Fruit fly (Drosophila melanogaster) whole organism, embryonic: ENCODE results near the gene SMC6.

ENCODE experiments used
- ATbp ChIP-seq: fragments of 200-800 bp; sonication (Bioruptor generic); optimal IDR thresholded peaks from 2 replicates; lab custom pipeline; 2017; ENCODE audit warnings: missing biosample characterization, mild to moderate bottlenecking, missing genetic modification characterization, missing genetic modification reagents
- Antp ChIP-seq: fragments of 200-800 bp; sonication (Bioruptor generic); optimal IDR thresholded peaks from 3 replicates; lab custom pipeline; 2016; ENCODE audit warnings: missing biosample characterization, missing genetic modification characterization
- Bdp1 ChIP-seq: fragments of 200-800 bp; sonication (Bioruptor generic); optimal IDR thresholded peaks from 3 replicates; lab custom pipeline; 2016; ENCODE audit warnings: missing biosample characterization, missing genetic modification characterization
- Bgb ChIP-seq: fragments of 200-800 bp; sonication (Bioruptor generic); IDR thresholded peaks from 2 replicates; pipeline ENCODE4 v1.3.6; 2022; ENCODE audit warnings: missing biosample characterization, missing genetic modification characterization; ENCODE audit not compliant: partially characterized antibody
- Blimp-1 ChIP-seq: fragments of 200-800 bp; sonication (Bioruptor generic); optimal IDR thresholded peaks from 3 replicates; lab custom pipeline; 2018; ENCODE audit warnings: missing biosample characterization, missing genetic modification characterization, mild to moderate bottlenecking, moderate library complexity, missing genetic modification reagents
- BtbVII ChIP-seq: fragments of 200-800 bp; sonication (Bioruptor generic); optimal IDR thresholded peaks from 3 replicates; lab custom pipeline; 2017; ENCODE audit warnings: missing biosample characterization, mild to moderate bottlenecking, missing genetic modification characterization
- CG10431 ChIP-seq: fragments of 200-800 bp; sonication (Bioruptor generic); optimal IDR thresholded peaks from 3 replicates; lab custom pipeline; 2018; ENCODE audit warnings: missing biosample characterization, mild to moderate bottlenecking, missing genetic modification characterization
- CG11696 ChIP-seq: fragments of 200-800 bp; sonication (Bioruptor generic); IDR thresholded peaks from 2 replicates; pipeline ENCODE4 v1.3.6; 2022; ENCODE audit warnings: missing biosample characterization, missing genetic modification characterization
- CG12219 ChIP-seq: fragments of 200-800 bp; sonication (Bioruptor generic); optimal IDR thresholded peaks from 3 replicates; lab custom pipeline; 2018; ENCODE audit warnings: missing biosample characterization, mild to moderate bottlenecking, missing genetic modification characterization
- CG13287 ChIP-seq: fragments of 200-800 bp; sonication (Bioruptor generic); IDR thresholded peaks from 2 replicates; pipeline ENCODE4 v1.3.6; 2022; ENCODE audit warnings: missing biosample characterization, missing genetic modification characterization; ENCODE audit not compliant: partially characterized antibody
- CG15011 ChIP-seq: fragments of 200-800 bp; sonication (Bioruptor generic); optimal IDR thresholded peaks from 3 replicates; lab custom pipeline; 2018; ENCODE audit warnings: missing biosample characterization, mild to moderate bottlenecking, missing genetic modification characterization
- CG1529 ChIP-seq: fragments of 200-800 bp; sonication (Bioruptor generic); optimal IDR thresholded peaks from 3 replicates; lab custom pipeline; 2018; ENCODE audit warnings: missing biosample characterization, missing genetic modification characterization
- CG16813 ChIP-seq: fragments of 200-800 bp; sonication (Bioruptor generic); IDR thresholded peaks from 3 replicates; pipeline ENCODE4 v1.3.6; 2022; ENCODE audit warnings: missing biosample characterization, missing genetic modification characterization; ENCODE audit not compliant: partially characterized antibody
- CG18476 ChIP-seq: fragments of 200-800 bp; sonication (Bioruptor generic); optimal IDR thresholded peaks from 2 replicates; lab custom pipeline; 2016; ENCODE audit warnings: missing biosample characterization, mild to moderate bottlenecking, missing genetic modification characterization
- CG2129 ChIP-seq: fragments of 200-800 bp; sonication (Bioruptor generic); IDR thresholded peaks from 2 replicates; pipeline ENCODE4 v1.3.6; 2022; ENCODE audit warnings: missing biosample characterization, missing genetic modification characterization; ENCODE audit not compliant: partially characterized antibody
- CG34422 ChIP-seq: fragments of 200-800 bp; sonication (Bioruptor generic); IDR thresholded peaks from 3 replicates; pipeline ENCODE4 v1.3.6; 2022; ENCODE audit warnings: missing biosample characterization, missing genetic modification characterization
- CG3847 ChIP-seq: fragments of 200-800 bp; sonication (Bioruptor generic); IDR thresholded peaks from 2 replicates; pipeline ENCODE4 v1.3.6; 2022; ENCODE audit warnings: missing biosample characterization, missing genetic modification characterization
- CG6689 ChIP-seq: fragments of 200-800 bp; sonication (Bioruptor generic); IDR thresholded peaks from 2 replicates; pipeline ENCODE4 v1.3.6; 2022; ENCODE audit warnings: missing biosample characterization, missing genetic modification characterization
- CG9797 ChIP-seq: fragments of 200-800 bp; sonication (Bioruptor generic); optimal IDR thresholded peaks from 3 replicates; lab custom pipeline; 2018; ENCODE audit warnings: missing biosample characterization, mild to moderate bottlenecking, missing genetic modification characterization
- CoRest ChIP-seq: fragments of 200-800 bp; sonication (Bioruptor generic); optimal IDR thresholded peaks from 3 replicates; lab custom pipeline; 2018; ENCODE audit warnings: missing biosample characterization, mild to moderate bottlenecking, missing genetic modification characterization, moderate library complexity
- Dip2 ChIP-seq: fragments of 200-800 bp; sonication (Bioruptor generic); IDR thresholded peaks from 2 replicates; pipeline ENCODE4 v1.3.6; 2022; ENCODE audit warnings: missing biosample characterization, missing genetic modification characterization
- Doc2 ChIP-seq: fragments of 200-800 bp; sonication (Bioruptor generic); IDR thresholded peaks from 2 replicates; pipeline ENCODE4 v1.3.6; 2022; ENCODE audit warnings: missing biosample characterization, missing genetic modification characterization
- ERR ChIP-seq: fragments of 200-800 bp; sonication (Bioruptor generic); optimal IDR thresholded peaks from 2 replicates; lab custom pipeline; 2016; ENCODE audit warnings: missing biosample characterization, missing genetic modification characterization
- Fer2 ChIP-seq: fragments of 200-800 bp; sonication (Bioruptor generic); optimal IDR thresholded peaks from 2 replicates; lab custom pipeline; 2018; ENCODE audit warnings: missing biosample characterization, mild to moderate bottlenecking, missing genetic modification characterization, moderate library complexity
- Hmr ChIP-seq: fragments of 200-800 bp; sonication (Bioruptor generic); optimal IDR thresholded peaks from 3 replicates; lab custom pipeline; 2017; ENCODE audit warnings: mild to moderate bottlenecking, missing biosample characterization, missing genetic modification reagents, missing genetic modification characterization
- Med ChIP-seq: fragments of 200-800 bp; sonication (Bioruptor generic); peaks from one replicate; lab custom pipeline; 2016; ENCODE audit warnings: missing biosample characterization, missing genetic modification characterization, mild to moderate bottlenecking, inconsistent platforms, moderate library complexity
- Neu2 ChIP-seq: fragments of 200-800 bp; sonication (Bioruptor generic); optimal IDR thresholded peaks from 3 replicates; lab custom pipeline; 2016; ENCODE audit warnings: missing biosample characterization, missing genetic modification characterization, borderline replicate concordance
- Opbp ChIP-seq: fragments of 200-800 bp; sonication (Bioruptor generic); IDR thresholded peaks from 3 replicates; pipeline ENCODE4 v1.3.6; 2022; ENCODE audit warnings: missing biosample characterization, missing genetic modification characterization; ENCODE audit not compliant: partially characterized antibody
- Spps ChIP-seq: fragments of 200-800 bp; sonication (Bioruptor generic); optimal IDR thresholded peaks from 2 replicates; lab custom pipeline; 2018; ENCODE audit warnings: missing biosample characterization, mild to moderate bottlenecking, missing genetic modification characterization
- Sry-δ ChIP-seq: fragments of 200-800 bp; sonication (Bioruptor generic); optimal IDR thresholded peaks from 2 replicates; lab custom pipeline; 2016; ENCODE audit warnings: missing biosample characterization, missing genetic modification characterization
- Vsx1 ChIP-seq: fragments of 200-800 bp; sonication (Bioruptor generic); optimal IDR thresholded peaks from 2 replicates; lab custom pipeline; 2017; ENCODE audit warnings: missing biosample characterization, mild to moderate bottlenecking, missing genetic modification characterization, missing genetic modification reagents
- ac ChIP-seq: fragments of 200-800 bp; sonication (Bioruptor generic); optimal IDR thresholded peaks from 3 replicates; lab custom pipeline; 2017; ENCODE audit warnings: missing biosample characterization, mild to moderate bottlenecking, missing genetic modification characterization
- ara ChIP-seq: fragments of 200-800 bp; sonication (Bioruptor generic); IDR thresholded peaks from 2 replicates; pipeline ENCODE4 v1.3.6; 2022; ENCODE audit warnings: missing biosample characterization, missing genetic modification characterization
- crol ChIP-seq: fragments of 200-800 bp; sonication (Bioruptor generic); IDR thresholded peaks from 2 replicates; pipeline ENCODE4 v1.3.6; 2022; ENCODE audit warnings: missing biosample characterization, missing genetic modification characterization
- gcm2 ChIP-seq: fragments of 200-800 bp; sonication (Bioruptor generic); optimal IDR thresholded peaks from 2 replicates; lab custom pipeline; 2016; ENCODE audit warnings: missing biosample characterization, missing genetic modification characterization
- gfzf ChIP-seq: fragments of 200-800 bp; sonication (Bioruptor generic); optimal IDR thresholded peaks from 2 replicates; lab custom pipeline; 2016; ENCODE audit warnings: missing biosample characterization, mild to moderate bottlenecking, missing genetic modification characterization, moderate library complexity
- grau ChIP-seq: fragments of 200-800 bp; optimal IDR thresholded peaks from 3 replicates; lab custom pipeline; 2019; ENCODE audit warnings: missing biosample characterization, mild to moderate bottlenecking, missing genetic modification characterization, moderate library complexity
- klu ChIP-seq: fragments of 200-800 bp; sonication (Bioruptor generic); IDR thresholded peaks from 2 replicates; pipeline ENCODE4 v1.3.6; 2022; ENCODE audit warnings: missing biosample characterization, missing genetic modification characterization
- lab ChIP-seq: fragments of 200-800 bp; sonication (Bioruptor generic); optimal IDR thresholded peaks from 3 replicates; lab custom pipeline; 2017; ENCODE audit warnings: missing biosample characterization, missing genetic modification characterization, mild to moderate bottlenecking, moderate library complexity, missing genetic modification reagents
- pb ChIP-seq: fragments of 200-800 bp; sonication (Bioruptor generic); optimal IDR thresholded peaks from 3 replicates; lab custom pipeline; 2016; ENCODE audit warnings: missing biosample characterization, missing genetic modification characterization
- pnt ChIP-seq: fragments of 200-800 bp; sonication (Bioruptor generic); optimal IDR thresholded peaks from 3 replicates; lab custom pipeline; 2016; ENCODE audit warnings: missing biosample characterization, missing genetic modification characterization
- sc ChIP-seq, 3 experiments: fragments of >200 bp in 2 of 3; fragments of 200-800 bp in 1 of 3; sonication (Bioruptor generic) in 1 of 3; optimal IDR thresholded peaks; 2 replicates in 2 of 3; 3 replicates in 1 of 3; lab custom pipeline; 2017; ENCODE audit warnings: mild to moderate bottlenecking in 1 of 3, missing biosample characterization in 1 of 3, missing genetic modification characterization in 1 of 3, missing genetic modification reagents in 1 of 3
- sim ChIP-seq: fragments of 200-800 bp; sonication (Bioruptor generic); IDR thresholded peaks from 2 replicates; pipeline ENCODE4 v1.3.6; 2022; ENCODE audit warnings: missing biosample characterization, missing genetic modification characterization
- sisA ChIP-seq: fragments of 200-800 bp; sonication (Bioruptor generic); IDR thresholded peaks from 2 replicates; pipeline ENCODE4 v1.3.6; 2022; ENCODE audit warnings: missing biosample characterization, missing genetic modification characterization
- slbo ChIP-seq: fragments of 200-800 bp; sonication (Bioruptor generic); IDR thresholded peaks from 2 replicates; pipeline ENCODE4 v1.3.6; 2022; ENCODE audit warnings: missing biosample characterization, missing genetic modification characterization
- so ChIP-seq: fragments of 200-800 bp; sonication (Bioruptor generic); IDR thresholded peaks from 3 replicates; pipeline ENCODE4 v1.3.6; 2022; ENCODE audit warnings: missing biosample characterization, missing genetic modification characterization
- trh ChIP-seq: fragments of 200-800 bp; sonication (Bioruptor generic); optimal IDR thresholded peaks from 2 replicates; lab custom pipeline; 2016; ENCODE audit warnings: missing biosample characterization, missing genetic modification characterization
- ttk ChIP-seq: fragments of 200-800 bp; sonication (Bioruptor generic); IDR thresholded peaks from 2 replicates; pipeline ENCODE4 v2.1.2; 2022; ENCODE audit warnings: missing biosample characterization, missing genetic modification characterization
- zf30C ChIP-seq: fragments of 200-800 bp; sonication (Bioruptor generic); optimal IDR thresholded peaks from 3 replicates; lab custom pipeline; 2018; ENCODE audit warnings: missing biosample characterization, mild to moderate bottlenecking, missing genetic modification characterization

The SMC6 gene

DNA sequence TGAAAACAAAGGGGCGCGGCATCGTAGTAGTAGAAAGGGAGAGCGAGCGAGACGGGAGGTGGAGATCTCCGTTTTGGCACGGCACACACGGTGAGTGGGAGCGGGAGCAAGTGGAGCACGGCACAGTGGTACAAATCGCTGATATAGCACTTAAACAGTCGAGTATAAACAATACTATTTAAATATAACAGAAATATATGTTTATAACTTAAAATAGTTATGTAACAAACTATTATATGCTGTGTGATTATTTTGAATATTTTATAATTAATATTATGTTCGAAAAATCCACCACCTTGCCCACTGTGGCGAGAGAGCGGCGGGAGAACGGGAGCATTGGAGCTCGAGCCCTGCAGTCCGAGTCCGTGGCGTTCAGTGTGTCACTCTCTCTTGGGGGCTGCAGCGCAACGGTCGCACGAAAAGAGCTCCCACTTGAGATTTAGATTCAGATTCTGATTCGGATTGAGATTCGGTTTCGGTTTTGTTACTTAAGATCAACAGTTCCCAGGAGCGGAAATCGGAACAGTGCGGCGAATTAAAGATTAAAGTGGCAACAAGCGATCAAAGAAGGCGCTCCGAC, 52.1 kb downstream of the SMC6 start, which contains the start of gene Kal1 (continued):
- TF ChIP-seq CG15011 (GFP tag; lab: Kevin White, UChicago) (peak; percentile 82), trh (GFP tag; lab: Kevin White, UChicago) (peak; percentile 52), CG9797 (GFP tag; lab: Kevin White, UChicago) (peak; percentile 46), gfzf (GFP tag; lab: Kevin White, UChicago) (no peak), Bdp1 (GFP tag; lab: Kevin White, UChicago) (no peak), Fer2 (tag; lab: Kevin White, UChicago) (peak; percentile 49), Dip2 (peak; percentile 54; the same call in 1 of the 2 replicates), CG34422 (GFP tag; lab: Robert Waterston, UW) (peak; percentile 90), CG3847 (GFP tag; lab: Robert Waterston, UW) (peak; percentile 87), Spps (tag; lab: Kevin White, UChicago) (peak; percentile 94), Doc2 (GFP tag; lab: Robert Waterston, UW) (peak; percentile 65; the same call in 1 of the 2 replicates), Blimp-1 (GFP tag; lab: Kevin White, UChicago) (peak; percentile 96), crol (GFP tag; lab: Robert Waterston, UW) (peak; percentile 69), Antp (GFP tag; lab: Kevin White, UChicago) (no peak), ATbp (peak; percentile 96), Opbp (GFP tag; lab: Robert Waterston, UW) (no peak), Vsx1 (GFP tag; lab: Kevin White, UChicago) (peak; percentile 86), so (peak; percentile 97), grau (tag; lab: Kevin White, UChicago) (peak; percentile 92), sisA (GFP tag; lab: Robert Waterston, UW) (peak; percentile 90), pb (GFP tag; lab: Kevin White, UChicago) (no peak), CG11696 (GFP tag; lab: Robert Waterston, UW) (peak; percentile 47), ara (GFP tag; lab: Robert Waterston, UW) (peak; percentile 92), slbo (GFP tag; lab: Robert Waterston, UW) (peak; percentile 80), CG10431 (peak; percentile 87), ERR (no peak), pnt (GFP tag; lab: Kevin White, UChicago) (no peak), CG12219 (GFP tag; lab: Kevin White, UChicago) (peak; percentile 93), ttk (GFP tag; lab: Robert Waterston, UW) (peak; percentile 90), CG13287 (GFP tag; lab: Robert Waterston, UW) (peak; percentile 23; the same call in 1 of the 2 replicates), BtbVII (GFP tag; lab: Kevin White, UChicago) (peak; percentile 90), CG16813 (no peak), CoRest (peak; percentile 90), Neu2 (no peak), lab (peak; percentile 96), sc (optimal IDR thresholded peaks at IDR 0.05; lab: Kevin White, UChicago) (no peak), sc (GFP tag; optimal IDR thresholded peaks at IDR 0.05; lab: Kevin White, UChicago) (peak; percentile 93), klu (GFP tag; lab: Robert Waterston, UW) (peak; percentile 49), Sry-δ (GFP tag; lab: Kevin White, UChicago) (no peak), ac (GFP tag; lab: Kevin White, UChicago) (peak; percentile 57), CG18476 (GFP tag; lab: Kevin White, UChicago) (peak; percentile 65), zf30C (no peak), CG1529 (peak; percentile 94), CG6689 (GFP tag; lab: Robert Waterston, UW) (peak; percentile 91), Bgb (no peak), Med (peak; percentile 88), gcm2 (GFP tag; lab: Kevin White, UChicago) (peak; percentile 35), CG2129 (GFP tag; lab: Robert Waterston, UW) (no peak), sim (GFP tag; lab: Robert Waterston, UW) (peak; percentile 95), Hmr (peak; percentile 86)
